Worm (Caenorhabditis elegans): Measurements from ENCODE around the gene Y48B6A.5.

The Y48B6A.5 gene

ce11 chrII:14152274-14152673 is 22.7 kb downstream of the Y48B6A.5 start:
- TF ChIP-seq mab-5 (tag; optimal IDR thresholded peaks at IDR 0.05) (no peak), unc-39 (tag; optimal IDR thresholded peaks at IDR 0.05) (no peak), nhr-237 (tag; optimal IDR thresholded peaks at IDR 0.05) (no peak), unc-120 (tag; optimal IDR thresholded peaks at IDR 0.05; ENCODE audit: poor library complexity, severe bottlenecking) (no peak), sem-2 (GFP tag; optimal IDR thresholded peaks at IDR 0.05) (no peak), elt-3 (tag; optimal IDR thresholded peaks at IDR 0.05) (no peak), lin-13 (tag; optimal IDR thresholded peaks at IDR 0.05) (no peak), blmp-1 (tag; optimal IDR thresholded peaks at IDR 0.05) (no peak), ztf-11 (tag; optimal IDR thresholded peaks at IDR 0.05) (no peak), zip-8 (tag; optimal IDR thresholded peaks at IDR 0.05) (no peak), nhr-2 (tag; optimal IDR thresholded peaks at IDR 0.05) (no peak), cnd-1 (tag; optimal IDR thresholded peaks at IDR 0.05) (no peak), ces-1 (GFP tag; optimal IDR thresholded peaks at IDR 0.05) (no peak), bed-3 (GFP tag; optimal IDR thresholded peaks at IDR 0.05) (no peak), ham-2 (GFP tag; optimal IDR thresholded peaks at IDR 0.05) (no peak)

DNA sequence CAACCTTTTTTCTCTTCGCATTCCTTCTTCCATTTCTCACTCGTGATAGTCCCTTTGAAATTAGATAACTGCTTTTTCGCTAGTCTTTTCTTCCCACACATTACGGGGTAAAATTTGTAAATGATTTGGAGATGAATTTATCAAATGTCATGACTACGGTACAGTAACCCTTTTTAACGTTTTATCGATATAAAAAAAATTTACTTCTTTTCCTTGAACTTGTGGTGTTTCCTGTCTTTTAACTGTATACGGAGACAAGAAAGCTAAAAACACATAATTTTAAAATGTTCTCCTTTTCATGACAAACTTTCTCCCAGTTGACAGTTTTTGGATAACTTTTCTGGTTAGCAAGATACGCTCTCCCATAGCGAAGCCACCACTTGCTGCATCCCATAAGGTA is 25.0 kb downstream of the Y48B6A.5 start, which contains the start of gene W03H9.1:
TSS of gene W03H9.1 (minus strand) at position 101 of the 400 bp plus-strand sequence.
- TF ChIP-seq lsy-2 (tag; optimal IDR thresholded peaks at IDR 0.05) (no peak), unc-120 (tag; optimal IDR thresholded peaks at IDR 0.05; ENCODE audit: poor library complexity, severe bottlenecking) (no peak), lin-32 (GFP tag; optimal IDR thresholded peaks at IDR 0.05) (no peak), unc-39 (tag; optimal IDR thresholded peaks at IDR 0.05) (no peak), nhr-76 (tag; optimal IDR thresholded peaks at IDR 0.05) (no peak), ham-2 (GFP tag; optimal IDR thresholded peaks at IDR 0.05) (no peak), zip-8 (tag; optimal IDR thresholded peaks at IDR 0.05) (no peak), ztf-11 (tag; optimal IDR thresholded peaks at IDR 0.05) (no peak), unc-62 (GFP tag; optimal IDR thresholded peaks at IDR 0.05) (no peak), snpc-4 (tag; optimal IDR thresholded peaks at IDR 0.05) (no peak), sptf-1 (tag; optimal IDR thresholded peaks at IDR 0.05) (no peak), flh-1 (GFP tag; optimal IDR thresholded peaks at IDR 0.05) (no peak), mls-2 (tag; optimal IDR thresholded peaks at IDR 0.05) (no peak)

DNA sequence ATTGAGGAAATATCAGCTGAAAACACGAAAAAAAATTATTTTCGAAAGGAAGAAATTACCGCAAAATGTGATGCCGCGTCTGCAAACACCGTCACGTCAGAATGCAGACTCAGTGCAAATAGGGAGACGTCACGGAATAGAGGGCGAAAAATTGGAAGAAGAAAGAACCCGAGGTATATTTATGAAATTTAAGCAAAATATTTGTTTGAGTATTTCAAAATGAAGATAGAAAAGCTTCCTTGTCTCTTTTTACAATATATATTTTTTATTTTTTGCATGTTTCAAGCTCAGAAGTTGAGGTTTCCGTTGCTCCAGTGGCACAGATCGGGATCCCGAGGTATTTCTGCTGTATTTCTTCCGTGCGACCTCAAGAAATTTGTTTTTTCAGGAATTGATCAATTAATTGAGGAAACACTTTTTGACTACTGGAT is 31.1 kb downstream of the Y48B6A.5 start, which contains the start of gene W03H9.2:
TSS of gene W03H9.2 (minus strand) at position 32 of the 431 bp plus-strand sequence.
- no peak for TF ChIP-seq flh-1 (GFP tag; optimal IDR thresholded peaks at IDR 0.05)
- TF ChIP-seq mls-2 (tag; optimal IDR thresholded peaks at IDR 0.05) = peak; percentile 54
- no peak for TF ChIP-seq ceh-43 (GFP tag; optimal IDR thresholded peaks at IDR 0.05)
- TF ChIP-seq M03D4.4 (tag; optimal IDR thresholded peaks at IDR 0.05) = peak; percentile 74
- peak; percentile 62 for TF ChIP-seq cnd-1 (tag; optimal IDR thresholded peaks at IDR 0.05)
- peak; percentile 70 for TF ChIP-seq bed-3 (GFP tag; optimal IDR thresholded peaks at IDR 0.05)
- TF ChIP-seq lsy-2 (tag; optimal IDR thresholded peaks at IDR 0.05) = peak; percentile 48
- TF ChIP-seq ztf-11 (tag; optimal IDR thresholded peaks at IDR 0.05) = no peak
- TF ChIP-seq ham-2 (GFP tag; optimal IDR thresholded peaks at IDR 0.05) = peak; percentile 8
- TF ChIP-seq ces-1 (GFP tag; optimal IDR thresholded peaks at IDR 0.05) = peak; percentile 69
- TF ChIP-seq ceh-83 (GFP tag; optimal IDR thresholded peaks at IDR 0.05) = peak; percentile 78
- TF ChIP-seq mab-5 (tag; optimal IDR thresholded peaks at IDR 0.05) = no peak
- TF ChIP-seq zip-8 (tag; optimal IDR thresholded peaks at IDR 0.05) = no peak
- peak; percentile 6 for TF ChIP-seq lin-13 (tag; optimal IDR thresholded peaks at IDR 0.05)
- no peak for TF ChIP-seq snpc-4 (tag; optimal IDR thresholded peaks at IDR 0.05)
- no peak for TF ChIP-seq elt-3 (tag; optimal IDR thresholded peaks at IDR 0.05)
- no peak for TF ChIP-seq unc-39 (tag; optimal IDR thresholded peaks at IDR 0.05)
- no peak for TF ChIP-seq tbx-8 (GFP tag; optimal IDR thresholded peaks at IDR 0.05)
- TF ChIP-seq nhr-237 (tag; optimal IDR thresholded peaks at IDR 0.05) = peak; percentile 43
- TF ChIP-seq nhr-2 (tag; optimal IDR thresholded peaks at IDR 0.05) = no peak
- no peak for TF ChIP-seq hlh-1 (tag; optimal IDR thresholded peaks at IDR 0.05)
- TF ChIP-seq unc-120 (tag; optimal IDR thresholded peaks at IDR 0.05; ENCODE audit: poor library complexity, severe bottlenecking) = peak; percentile 75
- no peak for TF ChIP-seq nhr-28 (tag; optimal IDR thresholded peaks at IDR 0.05)
- peak; percentile 81 for TF ChIP-seq sptf-1 (tag; optimal IDR thresholded peaks at IDR 0.05)
- no peak for TF ChIP-seq mep-1 (tag; optimal IDR thresholded peaks at IDR 0.05)
- no peak for TF ChIP-seq nhr-76 (tag; optimal IDR thresholded peaks at IDR 0.05)
- TF ChIP-seq pha-4 (tag; optimal IDR thresholded peaks at IDR 0.05) = no peak
- no peak for TF ChIP-seq nhr-12 (tag; optimal IDR thresholded peaks at IDR 0.05)
- no peak for TF ChIP-seq unc-62 (GFP tag; optimal IDR thresholded peaks at IDR 0.05)
- peak; percentile 9 for TF ChIP-seq lin-32 (GFP tag; optimal IDR thresholded peaks at IDR 0.05)
- no peak for TF ChIP-seq elt-1 (tag; optimal IDR thresholded peaks at IDR 0.05; ENCODE audit: borderline replicate concordance, insufficient read depth)
- TF ChIP-seq drap-1 (GFP tag; optimal IDR thresholded peaks at IDR 0.05) = peak; percentile 70
- TF ChIP-seq blmp-1 (tag; optimal IDR thresholded peaks at IDR 0.05) = no peak
- no peak for TF ChIP-seq ceh-39 (tag; optimal IDR thresholded peaks at IDR 0.05)
- TF ChIP-seq sem-2 (GFP tag; optimal IDR thresholded peaks at IDR 0.05) = no peak

Data from whole organism, mixed stage, embryonic.